Fruit fly (Drosophila melanogaster): ENCODE data around the gene Pgd.

DNA sequence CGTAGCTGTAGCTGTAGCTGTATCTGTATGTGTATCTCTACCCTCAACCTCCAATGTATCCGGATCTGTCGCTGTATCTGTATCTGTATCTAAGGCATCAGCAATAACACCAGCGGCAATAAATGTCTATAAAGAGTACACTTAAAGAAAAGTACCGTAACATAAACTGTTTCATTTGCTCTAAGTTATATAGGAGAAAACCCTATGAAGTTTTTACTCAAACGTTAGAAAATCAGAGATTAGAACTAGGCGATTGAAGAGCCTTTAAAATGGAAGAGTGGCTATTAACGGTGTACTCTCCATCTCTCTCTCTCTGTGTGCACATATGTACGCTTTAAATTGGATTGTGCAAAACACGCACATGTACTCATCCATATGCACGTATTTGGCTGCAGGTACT lies 46.7 kb upstream of the Pgd start:
- TF ChIP-seq Clk (GFP tag; optimal IDR thresholded peaks at IDR 0.05) (no peak), pad (GFP tag; optimal IDR thresholded peaks at IDR 0.05) (no peak), toe (GFP tag; optimal IDR thresholded peaks at IDR 0.05) (no peak), kay (GFP tag; ENCODE audit: borderline replicate concordance) (no peak), cic (GFP tag; optimal IDR thresholded peaks at IDR 0.05) (no peak), CG5204 (GFP tag; optimal IDR thresholded peaks at IDR 0.05) (no peak), CG7045 (GFP tag; optimal IDR thresholded peaks at IDR 0.05) (no peak), ovo (GFP tag; optimal IDR thresholded peaks at IDR 0.05) (no peak), CG11617 (GFP tag; optimal IDR thresholded peaks at IDR 0.05) (no peak), CG33017 (tag; optimal IDR thresholded peaks at IDR 0.05) (peak; percentile 8), tj (GFP tag; optimal IDR thresholded peaks at IDR 0.05) (no peak), CG1620 (GFP tag; optimal IDR thresholded peaks at IDR 0.05) (no peak)

Data from whole organism, adult.